Worm (Caenorhabditis elegans) whole organism, young adult: ENCODE data around the gene alh-6.

ENCODE experiments used
- B0261.1 ChIP-seq: sonication (generic microtip); optimal IDR thresholded peaks from 2 replicates; lab custom pipeline; 2016; ENCODE audit warnings: mild to moderate bottlenecking, missing genetic modification characterization, moderate library complexity, missing compliant biosample characterization
- C17E4.6 ChIP-seq: fragments of 200-800 bp; sonication (Bioruptor generic); IDR thresholded peaks from 2 replicates; pipeline ENCODE4 v1.3.6; 2022; ENCODE audit warnings: missing genetic modification reagents, missing genetic modification characterization, missing compliant biosample characterization
- F33H1.4 ChIP-seq: fragments of 200-800 bp; sonication (Bioruptor generic); IDR thresholded peaks from 2 replicates; pipeline ENCODE4 v1.3.6; 2022; ENCODE audit warnings: missing genetic modification reagents, missing genetic modification characterization, missing compliant biosample characterization
- F37B4.10 ChIP-seq: fragments of 200-800 bp; sonication (Bioruptor generic); IDR thresholded peaks from 2 replicates; pipeline ENCODE4 v1.3.6; 2022; ENCODE audit warnings: missing genetic modification characterization, missing compliant biosample characterization
- F52B5.7 ChIP-seq: sonication (generic microtip); optimal IDR thresholded peaks from 2 replicates; lab custom pipeline; 2016; ENCODE audit warnings: mild to moderate bottlenecking, missing genetic modification characterization, missing compliant biosample characterization
- F57A8.1 ChIP-seq: fragments of 200-800 bp; sonication (Bioruptor generic); optimal IDR thresholded peaks from 2 replicates; lab custom pipeline; 2018; ENCODE audit warnings: mild to moderate bottlenecking, missing genetic modification characterization, moderate library complexity, missing compliant biosample characterization
- F57C9.4 ChIP-seq: sonication (generic microtip); optimal IDR thresholded peaks from 2 replicates; lab custom pipeline; 2017; ENCODE audit warnings: mild to moderate bottlenecking, missing genetic modification characterization, missing compliant biosample characterization
- T26A5.8 ChIP-seq: sonication (generic microtip); optimal IDR thresholded peaks from 2 replicates; lab custom pipeline; 2016; ENCODE audit warnings: missing genetic modification characterization, missing compliant biosample characterization
- Y53F4B.3 ChIP-seq: fragments of 200-800 bp; sonication (Bioruptor generic); IDR thresholded peaks from 2 replicates; pipeline ENCODE4 v1.3.6; 2022; ENCODE audit warnings: missing genetic modification reagents, missing genetic modification characterization, missing compliant biosample characterization
- Y56A3A.18 ChIP-seq: fragments of 200-800 bp; sonication (Bioruptor generic); IDR thresholded peaks from 2 replicates; pipeline ENCODE4 v1.3.6; 2022; ENCODE audit warnings: missing genetic modification reagents, missing genetic modification characterization, missing compliant biosample characterization
- ZK185.1 ChIP-seq: sonication (generic microtip); optimal IDR thresholded peaks from 2 replicates; lab custom pipeline; 2016; ENCODE audit warnings: mild to moderate bottlenecking, missing genetic modification characterization, missing compliant biosample characterization; ENCODE audit not compliant: poor library complexity, severe bottlenecking
- aptf-2 ChIP-seq: fragments of 200-800 bp; sonication (Bioruptor generic); conservative IDR thresholded peaks from 2 replicates; pipeline ENCODE4 v1.3.6; 2022; ENCODE audit warnings: missing genetic modification reagents, missing genetic modification characterization, missing compliant biosample characterization
- aptf-3 ChIP-seq: fragments of 200-800 bp; sonication (Bioruptor generic); IDR thresholded peaks from 2 replicates; pipeline ENCODE4 v1.3.6; 2022; ENCODE audit warnings: missing genetic modification characterization, missing compliant biosample characterization
- attf-3 ChIP-seq: fragments of 200-800 bp; sonication (Bioruptor generic); conservative IDR thresholded peaks from 2 replicates; pipeline ENCODE4 v1.3.6; 2022; ENCODE audit warnings: missing genetic modification reagents, missing genetic modification characterization, missing compliant biosample characterization
- bed-2 ChIP-seq: fragments of 200-800 bp; sonication (Bioruptor generic); IDR thresholded peaks from 2 replicates; pipeline ENCODE4 v1.3.6; 2022; ENCODE audit warnings: missing genetic modification reagents, missing genetic modification characterization, missing compliant biosample characterization
- cebp-2 ChIP-seq: fragments of 200-800 bp; sonication (Bioruptor generic); IDR thresholded peaks from 2 replicates; pipeline ENCODE4 v1.3.6; 2022; ENCODE audit warnings: missing genetic modification characterization, missing compliant biosample characterization
- ceh-27 ChIP-seq: fragments of 200-800 bp; sonication (Bioruptor generic); optimal IDR thresholded peaks from 2 replicates; lab custom pipeline; 2018; ENCODE audit warnings: mild to moderate bottlenecking, missing genetic modification characterization, moderate library complexity, missing compliant biosample characterization
- ceh-40 ChIP-seq: fragments of 200-800 bp; sonication (Bioruptor generic); IDR thresholded peaks from 2 replicates; pipeline ENCODE4 v1.3.6; 2022; ENCODE audit warnings: missing genetic modification characterization, missing compliant biosample characterization
- dox-1 ChIP-seq: fragments of 200-800 bp; sonication (Bioruptor generic); IDR thresholded peaks from 2 replicates; pipeline ENCODE4 v1.3.6; 2022; ENCODE audit warnings: missing genetic modification reagents, missing genetic modification characterization, missing compliant biosample characterization
- dpl-1 ChIP-seq: fragments of 150-350 bp; optimal IDR thresholded peaks from 2 replicates; lab custom pipeline; 2014; ENCODE audit warnings: missing biosample characterization, missing genetic modification reagents, missing genetic modification characterization
- efl-1 ChIP-seq: fragments of 150-350 bp; optimal IDR thresholded peaks from 2 replicates; lab custom pipeline; 2014; ENCODE audit warnings: missing biosample characterization, missing genetic modification reagents, missing genetic modification characterization
- egl-18 ChIP-seq: fragments of 200-800 bp; sonication (Bioruptor generic); IDR thresholded peaks from 2 replicates; pipeline ENCODE4 v1.3.6; 2022; ENCODE audit warnings: missing genetic modification reagents, missing genetic modification characterization, missing compliant biosample characterization
- egl-44 ChIP-seq: fragments of 200-800 bp; sonication (Bioruptor generic); IDR thresholded peaks from 2 replicates; pipeline ENCODE4 v1.3.6; 2022; ENCODE audit warnings: missing genetic modification reagents, missing genetic modification characterization, missing compliant biosample characterization
- egrh-3 ChIP-seq: fragments of 200-800 bp; sonication (Bioruptor generic); IDR thresholded peaks from 2 replicates; pipeline ENCODE4 v1.3.6; 2022; ENCODE audit warnings: missing genetic modification reagents, missing genetic modification characterization, missing compliant biosample characterization
- ets-4 ChIP-seq: fragments of 200-800 bp; sonication (Bioruptor generic); optimal IDR thresholded peaks from 2 replicates; lab custom pipeline; 2018; ENCODE audit warnings: mild to moderate bottlenecking, missing genetic modification characterization, missing compliant biosample characterization
- fkh-3 ChIP-seq: sonication (generic microtip); optimal IDR thresholded peaks from 2 replicates; lab custom pipeline; 2016; ENCODE audit warnings: mild to moderate bottlenecking, missing genetic modification characterization, missing compliant biosample characterization
- hmg-20 ChIP-seq: fragments of 200-800 bp; sonication (Bioruptor generic); IDR thresholded peaks from 2 replicates; pipeline ENCODE4 v1.3.6; 2022; ENCODE audit warnings: missing genetic modification reagents, missing genetic modification characterization, missing compliant biosample characterization
- hrde-1 ChIP-seq: sonication (generic microtip); optimal IDR thresholded peaks from 2 replicates; lab custom pipeline; 2016; ENCODE audit warnings: missing genetic modification characterization, mild to moderate bottlenecking, missing compliant biosample characterization, moderate library complexity, missing genotype, missing genetic modification reagents, borderline replicate concordance
- let-526 ChIP-seq: fragments of 200-800 bp; sonication (Bioruptor generic); IDR thresholded peaks from 2 replicates; pipeline ENCODE4 v1.3.6; 2022; ENCODE audit warnings: missing genetic modification reagents, missing genetic modification characterization, missing compliant biosample characterization
- lin-40 ChIP-seq: sonication (generic microtip); optimal IDR thresholded peaks from 2 replicates; lab custom pipeline; 2016; ENCODE audit warnings: missing genetic modification characterization, mild to moderate bottlenecking, missing compliant biosample characterization, missing genotype, missing genetic modification reagents
- lir-1 ChIP-seq: fragments of 200-800 bp; sonication (Bioruptor generic); conservative IDR thresholded peaks from 2 replicates; pipeline ENCODE4 v1.3.6; 2022; ENCODE audit warnings: missing genetic modification reagents, missing genetic modification characterization, missing compliant biosample characterization
- madf-6 ChIP-seq: fragments of 200-800 bp; sonication (Bioruptor generic); IDR thresholded peaks from 2 replicates; pipeline ENCODE4 v1.3.6; 2022; ENCODE audit warnings: missing genetic modification reagents, missing genetic modification characterization, missing compliant biosample characterization
- madf-8 ChIP-seq: fragments of 200-800 bp; sonication (Bioruptor generic); conservative IDR thresholded peaks from 2 replicates; pipeline ENCODE4 v1.3.6; 2022; ENCODE audit warnings: missing genetic modification reagents, missing genetic modification characterization, missing compliant biosample characterization
- mel-28 ChIP-seq: sonication (generic microtip); optimal IDR thresholded peaks from 2 replicates; lab custom pipeline; 2016; ENCODE audit warnings: borderline replicate concordance, mild to moderate bottlenecking, missing genetic modification characterization, missing compliant biosample characterization
- mes-4 ChIP-seq: sonication (generic microtip); optimal IDR thresholded peaks from 2 replicates; lab custom pipeline; 2016; ENCODE audit warnings: missing genotype, missing genetic modification characterization, missing compliant biosample characterization
- mxl-1 ChIP-seq: sonication (generic microtip); optimal IDR thresholded peaks from 2 replicates; lab custom pipeline; 2016; ENCODE audit warnings: missing genetic modification characterization, missing compliant biosample characterization
- nfya-2 ChIP-seq: fragments of 200-800 bp; sonication (Bioruptor generic); IDR thresholded peaks from 2 replicates; pipeline ENCODE4 v1.3.6; 2022; ENCODE audit warnings: missing genetic modification reagents, missing genetic modification characterization, missing compliant biosample characterization
- nhr-179 ChIP-seq: sonication (generic microtip); optimal IDR thresholded peaks from 2 replicates; lab custom pipeline; 2016; ENCODE audit warnings: mild to moderate bottlenecking, missing genetic modification characterization, missing compliant biosample characterization
- nhr-27 ChIP-seq: fragments of 200-800 bp; sonication (Bioruptor generic); optimal IDR thresholded peaks from 2 replicates; lab custom pipeline; 2018; ENCODE audit warnings: mild to moderate bottlenecking, missing genetic modification characterization, moderate library complexity, missing compliant biosample characterization
- nhr-80 ChIP-seq: sonication (generic microtip); optimal IDR thresholded peaks from 2 replicates; lab custom pipeline; 2016; ENCODE audit warnings: missing genetic modification characterization, missing compliant biosample characterization
- rec-8 ChIP-seq, 2 experiments: sonication (generic microtip); optimal IDR thresholded peaks; 2 replicates each; lab custom pipeline; 2016; ENCODE audit warnings: mild to moderate bottlenecking in 2 of 2, missing genetic modification characterization in 2 of 2, missing genetic modification reagents in 2 of 2, missing genotype in 2 of 2, missing biosample characterization in 1 of 2, missing compliant biosample characterization in 1 of 2, moderate library complexity in 1 of 2
- repo-1 ChIP-seq: sonication (generic microtip); optimal IDR thresholded peaks from 2 replicates; lab custom pipeline; 2017; ENCODE audit warnings: mild to moderate bottlenecking, missing genetic modification characterization, missing compliant biosample characterization
- snpc-3.4 ChIP-seq: sonication (generic microtip); optimal IDR thresholded peaks from 2 replicates; lab custom pipeline; 2017; ENCODE audit warnings: missing genetic modification characterization, mild to moderate bottlenecking, missing compliant biosample characterization, antibody characterized with exemption, moderate library complexity, missing genotype, missing genetic modification reagents
- xnd-1 ChIP-seq: sonication (generic microtip); optimal IDR thresholded peaks from 2 replicates; lab custom pipeline; 2016; ENCODE audit warnings: missing genotype, missing genetic modification reagents, missing genetic modification characterization, missing compliant biosample characterization
- zim-3 ChIP-seq: sonication (generic microtip); optimal IDR thresholded peaks from 2 replicates; lab custom pipeline; 2017; ENCODE audit warnings: mild to moderate bottlenecking, missing genetic modification characterization, moderate library complexity, missing compliant biosample characterization
- ztf-22 ChIP-seq: fragments of 200-800 bp; sonication (Bioruptor generic); optimal IDR thresholded peaks from 2 replicates; lab custom pipeline; 2018; ENCODE audit warnings: mild to moderate bottlenecking, missing genetic modification characterization, moderate library complexity, missing compliant biosample characterization
- ztf-25 ChIP-seq: fragments of 200-800 bp; sonication (Bioruptor generic); IDR thresholded peaks from 2 replicates; pipeline ENCODE4 v1.3.6; 2022; ENCODE audit warnings: missing genetic modification reagents, missing genetic modification characterization, missing compliant biosample characterization
- ztf-6 ChIP-seq: fragments of 200-800 bp; sonication (Bioruptor generic); IDR thresholded peaks from 2 replicates; pipeline ENCODE4 v1.3.6; 2022; ENCODE audit warnings: missing genetic modification reagents, missing genetic modification characterization, missing compliant biosample characterization

Gene alh-6

ce11 chrII:1322283-1323173 lies 12.6 kb upstream of the alh-6 start (continued):
- TF ChIP-seq egrh-3 (GFP tag; lab: Robert Waterston, UW) (no peak), nhr-179 (tag; lab: Kevin White, UChicago) (no peak), mes-4 (tag; lab: Kevin White, UChicago) (no peak), ets-4 (GFP tag; lab: Kevin White, UChicago) (no peak), nfya-2 (GFP tag; lab: Robert Waterston, UW) (no peak), ztf-25 (no peak), nhr-27 (no peak), ztf-6 (GFP tag; lab: Robert Waterston, UW) (no peak), F33H1.4 (no peak), mxl-1 (tag; lab: Kevin White, UChicago) (no peak), Y53F4B.3 (GFP tag; lab: Robert Waterston, UW) (no peak), madf-8 (GFP tag; lab: Robert Waterston, UW) (no peak), dpl-1 (GFP tag; lab: Kevin White, UChicago) (no peak), egl-18 (GFP tag; lab: Robert Waterston, UW) (no peak), aptf-2 (GFP tag; lab: Robert Waterston, UW) (no peak), Y56A3A.18 (GFP tag; lab: Robert Waterston, UW) (no peak), repo-1 (tag; lab: Kevin White, UChicago) (no peak), snpc-3.4 (tag; lab: Kevin White, UChicago) (peak; percentile 52), attf-3 (GFP tag; lab: Robert Waterston, UW) (no peak), ceh-27 (GFP tag; lab: Kevin White, UChicago) (no peak), F52B5.7 (tag; lab: Kevin White, UChicago) (no peak), xnd-1 (tag; lab: Kevin White, UChicago) (no peak), efl-1 (GFP tag; lab: Kevin White, UChicago) (no peak), F57A8.1 (GFP tag; lab: Kevin White, UChicago) (no peak), bed-2 (GFP tag; lab: Robert Waterston, UW) (no peak), lir-1 (no peak), ceh-40 (GFP tag; lab: Robert Waterston, UW) (no peak), hrde-1 (tag; lab: Kevin White, UChicago) (no peak), lin-40 (no peak), rec-8 (tag; optimal IDR thresholded peaks at IDR 0.05; lab: Kevin White, UChicago) (no peak), aptf-3 (GFP tag; lab: Robert Waterston, UW) (no peak), hmg-20 (GFP tag; lab: Robert Waterston, UW) (no peak), ztf-22 (GFP tag; lab: Kevin White, UChicago) (no peak), T26A5.8 (no peak), madf-6 (GFP tag; lab: Robert Waterston, UW) (no peak; the same call in 1 of the 2 replicates), cebp-2 (GFP tag; lab: Robert Waterston, UW) (no peak), egl-44 (peak; percentile 8; the same call in 1 of the 2 replicates), F57C9.4 (no peak), let-526 (GFP tag; lab: Robert Waterston, UW) (no peak), dox-1 (GFP tag; lab: Robert Waterston, UW) (no peak), fkh-3 (tag; lab: Kevin White, UChicago) (no peak), B0261.1 (no peak), zim-3 (tag; lab: Kevin White, UChicago) (peak; percentile 37), F37B4.10 (GFP tag; lab: Robert Waterston, UW) (no peak), C17E4.6 (GFP tag; lab: Robert Waterston, UW) (0 out of 2 replicates have a peak, but pooled peaks have one; percentile 24), ZK185.1 (tag; lab: Kevin White, UChicago) (no peak), nhr-80 (tag; lab: Kevin White, UChicago) (no peak), mel-28 (tag; lab: Kevin White, UChicago) (no peak)
